Worm (Caenorhabditis elegans) whole organism, L4 larva: Measurements from ENCODE around the gene K08D9.10.

Experiments
- F49E8.2 ChIP-seq: sonication (generic microtip); optimal IDR thresholded peaks from 2 replicates; lab custom pipeline; 2016; ENCODE audit warnings: missing compliant biosample characterization, mild to moderate bottlenecking, missing genetic modification characterization, borderline replicate concordance
- ceh-82 ChIP-seq: sonication (generic microtip); optimal IDR thresholded peaks from 2 replicates; lab custom pipeline; 2017; ENCODE audit warnings: missing biosample characterization, missing genetic modification characterization
- ces-1 ChIP-seq: fragments of 150-350 bp; sonication (generic microtip); optimal IDR thresholded peaks from 4 replicates; lab custom pipeline; 2014; ENCODE audit warnings: missing biosample characterization, missing genetic modification reagents, missing genetic modification characterization
- dmd-8 ChIP-seq: fragments of 200-800 bp; sonication (Bioruptor generic); IDR thresholded peaks from 2 replicates; pipeline ENCODE4 v1.3.6; 2022; ENCODE audit warnings: missing genetic modification characterization, missing compliant biosample characterization
- fos-1 ChIP-seq: fragments of 150-350 bp; optimal IDR thresholded peaks from 2 replicates; lab custom pipeline; 2014; ENCODE audit warnings: missing biosample characterization, missing genetic modification characterization
- hmg-1.1 ChIP-seq: fragments of 200-800 bp; sonication (Bioruptor generic); IDR thresholded peaks from 2 replicates; pipeline ENCODE4 v1.3.6; 2022; ENCODE audit warnings: missing genetic modification reagents, missing genetic modification characterization, missing compliant biosample characterization
- lin-15B ChIP-seq: fragments of 150-350 bp; sonication (generic microtip); optimal IDR thresholded peaks from 3 replicates; lab custom pipeline; 2014; ENCODE audit warnings: missing biosample characterization, missing genetic modification characterization
- nhr-41 ChIP-seq: fragments of 200-800 bp; sonication (Bioruptor generic); IDR thresholded peaks from 2 replicates; pipeline ENCODE4 v1.3.6; 2022; ENCODE audit warnings: missing genetic modification reagents, missing genetic modification characterization, missing compliant biosample characterization
- pqm-1 ChIP-seq: sonication (generic microtip); optimal IDR thresholded peaks from 2 replicates; lab custom pipeline; 2017; ENCODE audit warnings: missing biosample characterization, missing genetic modification characterization
- unc-130 ChIP-seq: sonication (generic microtip); optimal IDR thresholded peaks from 2 replicates; lab custom pipeline; 2016; ENCODE audit warnings: missing genetic modification reagents, missing genetic modification characterization, missing compliant biosample characterization
- unc-39 ChIP-seq: sonication (generic microtip); optimal IDR thresholded peaks from 2 replicates; lab custom pipeline; 2017; ENCODE audit warnings: missing biosample characterization, missing genetic modification characterization

DNA sequence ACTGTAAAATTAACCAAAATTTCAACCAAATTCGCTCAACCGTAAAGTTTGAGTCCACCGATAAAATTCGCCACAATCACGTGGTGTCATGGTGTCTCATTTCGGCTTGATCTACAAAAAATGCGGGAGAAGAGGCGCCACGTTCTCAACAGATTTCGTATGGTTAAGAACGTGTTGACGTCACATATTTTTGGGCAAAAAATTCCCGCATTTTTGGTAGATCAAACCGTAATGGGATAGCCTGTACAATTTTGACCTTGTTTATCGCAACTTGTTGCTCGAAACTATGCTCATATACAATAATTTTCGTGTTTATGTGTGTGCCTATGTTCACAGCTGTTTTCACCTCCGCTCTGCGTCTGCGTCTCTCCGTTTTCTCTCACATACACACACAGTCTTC lies 21.8 kb upstream of the K08D9.10 start:
- no peak for TF ChIP-seq pqm-1
- TF ChIP-seq fos-1 (tag; lab: Kevin White, UChicago), result no peak
- no peak for TF ChIP-seq lin-15B (tag; lab: Kevin White, UChicago)
- no peak for TF ChIP-seq unc-39
- TF ChIP-seq ceh-82, result no peak
- no peak for TF ChIP-seq nhr-41 (GFP tag; lab: Robert Waterston, UW)
- TF ChIP-seq ces-1, result no peak
- TF ChIP-seq hmg-1.1 (GFP tag; lab: Robert Waterston, UW), result no peak
- no peak for TF ChIP-seq dmd-8 (GFP tag; lab: Robert Waterston, UW)
- no peak for TF ChIP-seq unc-130 (GFP tag; lab: Kevin White, UChicago)
- no peak for TF ChIP-seq F49E8.2 (tag; lab: Kevin White, UChicago)
